Worm (Caenorhabditis elegans) whole organism, L4 larva: Measurements from ENCODE around the gene Y6G8.8.
A peak's percentile ranks its signal among the peaks of the same experiment; 100 is the strongest.

Source experiments
- F26F4.8 ChIP-seq: fragments of 200-800 bp; sonication (Bioruptor generic); conservative IDR thresholded peaks from 2 replicates; pipeline ENCODE4 v1.3.6; 2022; ENCODE audit warnings: missing genetic modification characterization, missing compliant biosample characterization
- F44E2.7 ChIP-seq: fragments of 200-800 bp; sonication (Bioruptor generic); IDR thresholded peaks from 2 replicates; pipeline ENCODE4 v2.1.2; 2022; ENCODE audit warnings: missing genetic modification characterization, missing compliant biosample characterization
- Y105C5A.15 ChIP-seq: fragments of 200-800 bp; sonication (Bioruptor generic); IDR thresholded peaks from 2 replicates; pipeline ENCODE4 v1.3.6; 2022; ENCODE audit warnings: missing genetic modification characterization, missing compliant biosample characterization
- ctbp-1 ChIP-seq: fragments of 200-800 bp; sonication (Bioruptor generic); IDR thresholded peaks from 2 replicates; pipeline ENCODE4 v1.3.6; 2022; ENCODE audit warnings: missing genetic modification reagents, missing genetic modification characterization, missing compliant biosample characterization
- daf-8 ChIP-seq: fragments of 200-800 bp; sonication (Bioruptor generic); IDR thresholded peaks from 2 replicates; pipeline ENCODE4 v1.3.6; 2022; ENCODE audit warnings: missing genetic modification characterization, missing compliant biosample characterization
- dmd-6 ChIP-seq: fragments of 200-800 bp; sonication (Bioruptor generic); IDR thresholded peaks from 2 replicates; pipeline ENCODE4 v1.3.6; 2022; ENCODE audit warnings: missing genetic modification reagents, missing genetic modification characterization, missing compliant biosample characterization
- dmd-8 ChIP-seq: fragments of 200-800 bp; sonication (Bioruptor generic); IDR thresholded peaks from 2 replicates; pipeline ENCODE4 v1.3.6; 2022; ENCODE audit warnings: missing genetic modification characterization, missing compliant biosample characterization
- dmd-9 ChIP-seq: fragments of 200-800 bp; sonication (Bioruptor generic); IDR thresholded peaks from 2 replicates; pipeline ENCODE4 v1.3.6; 2022; ENCODE audit warnings: missing genetic modification reagents, missing genetic modification characterization, missing compliant biosample characterization
- dve-1 ChIP-seq: sonication (generic microtip); optimal IDR thresholded peaks from 2 replicates; lab custom pipeline; 2017; ENCODE audit warnings: antibody characterized with exemption, mild to moderate bottlenecking, missing genetic modification characterization, missing compliant biosample characterization; ENCODE audit not compliant: insufficient read depth
- fos-1 ChIP-seq: fragments of 150-350 bp; optimal IDR thresholded peaks from 2 replicates; lab custom pipeline; 2014; ENCODE audit warnings: missing biosample characterization, missing genetic modification characterization
- hif-1 ChIP-seq, 2 experiments: sonication (generic microtip); optimal IDR thresholded peaks; 2 replicates each; lab custom pipeline; 2016 to 2017; ENCODE audit warnings: missing compliant biosample characterization in 2 of 2, missing genetic modification characterization in 2 of 2, missing genetic modification reagents in 2 of 2, missing genotype in 2 of 2, mild to moderate bottlenecking in 1 of 2
- hlh-30 ChIP-seq: sonication (generic microtip); optimal IDR thresholded peaks from 2 replicates; lab custom pipeline; 2017; ENCODE audit warnings: antibody characterized with exemption, mild to moderate bottlenecking, missing genetic modification characterization, missing compliant biosample characterization; ENCODE audit not compliant: insufficient read depth
- hmg-1.1 ChIP-seq: fragments of 200-800 bp; sonication (Bioruptor generic); IDR thresholded peaks from 2 replicates; pipeline ENCODE4 v1.3.6; 2022; ENCODE audit warnings: missing genetic modification reagents, missing genetic modification characterization, missing compliant biosample characterization
- lin-29 ChIP-seq: fragments of 200-800 bp; sonication (Bioruptor generic); IDR thresholded peaks from 2 replicates; pipeline ENCODE4 v1.3.6; 2022; ENCODE audit warnings: missing genetic modification reagents, missing genetic modification characterization, missing compliant biosample characterization
- lin-38 ChIP-seq: fragments of 200-800 bp; sonication (Bioruptor generic); IDR thresholded peaks from 2 replicates; pipeline ENCODE4 v1.3.6; 2022; ENCODE audit warnings: missing genetic modification reagents, missing genetic modification characterization, missing compliant biosample characterization
- lir-3 ChIP-seq: sonication (generic microtip); optimal IDR thresholded peaks from 2 replicates; lab custom pipeline; 2016; ENCODE audit warnings: mild to moderate bottlenecking, missing genetic modification characterization, missing compliant biosample characterization
- lsy-2 ChIP-seq, 2 experiments: fragments of 150-350 bp in 1 of 2; sonication (generic microtip) in 1 of 2; optimal IDR thresholded peaks; 2 replicates each; lab custom pipeline; 2014 to 2017; ENCODE audit warnings: missing biosample characterization in 2 of 2, missing genetic modification characterization in 2 of 2
- mdl-1 ChIP-seq, 2 experiments: fragments of 150-350 bp in 1 of 2; sonication (generic microtip) in 1 of 2; optimal IDR thresholded peaks; 2 replicates each; lab custom pipeline; 2014 to 2017; ENCODE audit warnings: missing biosample characterization in 2 of 2, missing genetic modification characterization in 2 of 2
- mxl-3 ChIP-seq: fragments of 200-800 bp; sonication (Bioruptor generic); optimal IDR thresholded peaks from 2 replicates; lab custom pipeline; 2018; ENCODE audit warnings: mild to moderate bottlenecking, missing genetic modification characterization, missing compliant biosample characterization
- nhr-28 ChIP-seq: fragments of 150-350 bp; optimal IDR thresholded peaks from 2 replicates; lab custom pipeline; 2014; ENCODE audit warnings: missing biosample characterization, missing genetic modification characterization
- nhr-48 ChIP-seq: sonication (generic microtip); optimal IDR thresholded peaks from 2 replicates; lab custom pipeline; 2016; ENCODE audit warnings: mild to moderate bottlenecking, missing genetic modification characterization, missing compliant biosample characterization
- nhr-6 ChIP-seq: fragments of 150-350 bp; optimal IDR thresholded peaks from 2 replicates; lab custom pipeline; 2014; ENCODE audit warnings: missing biosample characterization, missing genetic modification characterization
- nhr-76 ChIP-seq: fragments of 150-350 bp; optimal IDR thresholded peaks from 2 replicates; lab custom pipeline; 2014; ENCODE audit warnings: missing biosample characterization, missing genetic modification characterization
- php-3 ChIP-seq: fragments of 200-800 bp; sonication (Bioruptor generic); IDR thresholded peaks from 2 replicates; pipeline ENCODE4 v1.3.6; 2022; ENCODE audit warnings: missing genetic modification reagents, missing genetic modification characterization, missing compliant biosample characterization
- pqm-1 ChIP-seq: sonication (generic microtip); optimal IDR thresholded peaks from 2 replicates; lab custom pipeline; 2017; ENCODE audit warnings: missing biosample characterization, missing genetic modification characterization
- saeg-2 ChIP-seq: fragments of 200-800 bp; sonication (Bioruptor generic); IDR thresholded peaks from 2 replicates; pipeline ENCODE4 v1.3.6; 2022; ENCODE audit warnings: missing genetic modification reagents, missing genetic modification characterization, missing compliant biosample characterization
- set-16 ChIP-seq: fragments of 200-800 bp; sonication (Bioruptor generic); IDR thresholded peaks from 2 replicates; pipeline ENCODE4 v1.3.6; 2022; ENCODE audit warnings: missing genetic modification reagents, missing genetic modification characterization, missing compliant biosample characterization
- snpc-4 ChIP-seq: fragments of 150-350 bp; optimal IDR thresholded peaks from 2 replicates; lab custom pipeline; 2014; ENCODE audit warnings: missing biosample characterization, missing genetic modification characterization
- spr-3 ChIP-seq: fragments of 200-800 bp; sonication (Bioruptor generic); optimal IDR thresholded peaks from 2 replicates; lab custom pipeline; 2018; ENCODE audit warnings: mild to moderate bottlenecking, missing genetic modification characterization, missing compliant biosample characterization
- tag-97 ChIP-seq: fragments of 200-800 bp; sonication (Bioruptor generic); IDR thresholded peaks from 2 replicates; pipeline ENCODE4 v1.3.6; 2022; ENCODE audit warnings: missing genetic modification characterization, missing compliant biosample characterization
- tra-1 ChIP-seq: fragments of 200-800 bp; sonication (Bioruptor generic); IDR thresholded peaks from 2 replicates; pipeline ENCODE4 v1.3.6; 2022; ENCODE audit warnings: missing genetic modification reagents, missing genetic modification characterization, missing compliant biosample characterization
- unc-130 ChIP-seq: sonication (generic microtip); optimal IDR thresholded peaks from 2 replicates; lab custom pipeline; 2016; ENCODE audit warnings: missing genetic modification reagents, missing genetic modification characterization, missing compliant biosample characterization
- unc-62 ChIP-seq, 3 experiments: fragments of 150-350 bp in 1 of 3; sonication (generic microtip); optimal IDR thresholded peaks in 2 of 3; peaks in 1 of 3; 1 replicate in 1 of 3; 2 replicates in 2 of 3; lab custom pipeline; 2014 to 2017; ENCODE audit warnings: missing biosample characterization in 3 of 3, missing genetic modification characterization in 3 of 3, missing genetic modification reagents in 3 of 3, missing genotype in 1 of 3
- vab-7 ChIP-seq: fragments of 200-800 bp; sonication (Bioruptor generic); IDR thresholded peaks from 2 replicates; pipeline ENCODE4 v1.3.6; 2022; ENCODE audit warnings: missing genetic modification reagents, missing genetic modification characterization, missing compliant biosample characterization
- zfp-3 ChIP-seq: fragments of 200-800 bp; sonication (Bioruptor generic); conservative IDR thresholded peaks from 2 replicates; pipeline ENCODE4 v1.3.6; 2022; ENCODE audit warnings: missing genetic modification reagents, missing genetic modification characterization, missing compliant biosample characterization
- zip-2 ChIP-seq: fragments of 150-350 bp; optimal IDR thresholded peaks from 2 replicates; lab custom pipeline; 2014; ENCODE audit warnings: missing biosample characterization, missing genetic modification characterization
- ztf-11 ChIP-seq: fragments of 150-350 bp; optimal IDR thresholded peaks from 2 replicates; lab custom pipeline; 2014; ENCODE audit warnings: missing biosample characterization, missing genetic modification characterization

Gene Y6G8.8

DNA sequence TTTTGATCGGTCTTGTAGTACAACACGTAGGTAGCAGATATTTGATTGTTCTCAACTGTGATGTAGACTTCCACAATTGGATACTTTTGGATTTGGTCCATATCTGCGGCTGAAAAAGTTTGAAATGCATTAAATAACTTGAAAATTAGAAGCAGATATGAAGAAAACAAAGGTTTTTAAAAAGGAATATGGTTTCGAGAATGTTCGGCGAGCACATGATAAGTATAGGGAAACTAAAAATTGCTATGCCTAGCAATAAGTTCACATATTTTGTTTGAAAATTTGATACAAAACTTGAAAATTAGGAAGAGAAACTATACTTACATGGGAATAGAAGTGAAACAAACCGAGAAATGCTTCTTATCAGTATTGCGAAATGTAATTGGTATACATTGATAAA lies 4.8 kb upstream of the Y6G8.8 start, which contains the start of gene Y6G8.5:
Y6G8.5 (minus strand) TSS at position 101 of the 400 bp plus-strand sequence.
- TF ChIP-seq pqm-1 (tag; lab: Kevin White, UChicago): peak; percentile 64
- no peak for TF ChIP-seq nhr-48 (tag; lab: Kevin White, UChicago)
- TF ChIP-seq, all 104 proteins: peak for 1

DNA sequence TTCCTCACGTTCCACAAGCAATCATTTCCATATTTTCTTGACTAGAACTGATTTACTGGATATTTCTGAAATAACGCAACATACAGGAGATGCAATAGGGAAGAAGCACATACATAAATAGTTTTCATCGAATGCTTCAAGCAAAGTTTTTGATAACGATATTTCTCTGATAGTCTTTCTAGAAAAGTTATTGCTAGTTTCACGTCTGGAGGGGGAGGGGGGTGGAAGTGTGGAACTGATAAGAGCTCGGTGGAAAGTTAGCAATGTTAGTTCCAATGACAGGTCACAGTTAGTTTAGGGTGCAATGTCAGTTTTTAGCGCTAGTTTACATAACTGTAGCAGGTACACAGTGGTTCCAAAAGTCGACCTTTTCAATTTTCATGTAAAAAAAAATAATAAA lies 3.6 kb upstream of the Y6G8.8 start, which contains the start of gene Y6G8.6:
Y6G8.6 (minus strand) TSS at position 98 of the 400 bp plus-strand sequence.
- TF ChIP-seq daf-8 (no peak), nhr-28 (tag; lab: Kevin White, UChicago) (peak; percentile 53), spr-3 (GFP tag; lab: Kevin White, UChicago) (no peak), php-3 (GFP tag; lab: Robert Waterston, UW) (0 out of 2 replicates have a peak, but pooled peaks have one; percentile 42), pqm-1 (tag; lab: Kevin White, UChicago) (peak; percentile 51)

DNA sequence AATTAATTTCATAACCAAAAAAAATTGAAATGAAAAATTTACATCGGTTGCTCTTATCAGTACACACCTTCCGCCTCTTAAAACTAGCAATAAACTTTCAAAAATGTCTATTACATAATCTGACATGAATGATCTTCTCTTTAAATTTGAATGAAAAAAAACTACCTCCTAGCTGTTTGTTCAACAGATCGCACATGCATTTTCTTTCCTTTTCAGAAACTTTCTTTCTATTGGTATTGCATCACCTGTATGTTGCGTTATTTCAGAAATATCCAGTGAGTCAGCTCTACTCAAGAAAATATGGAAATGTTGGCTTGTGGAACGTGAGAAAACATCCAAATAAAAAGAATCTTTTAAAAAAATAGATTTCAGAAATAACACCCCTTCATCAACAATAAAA lies 2.9 kb downstream of the Y6G8.8 start, which contains the start of gene F57G4.1:
F57G4.1 (plus strand) TSS at position 301 of the 400 bp plus-strand sequence.
- TF ChIP-seq fos-1 (tag; lab: Kevin White, UChicago) (no peak), hif-1 (tag; optimal IDR thresholded peaks at IDR 0.05; lab: Kevin White, UChicago) (no peak), ctbp-1 (GFP tag; lab: Robert Waterston, UW) (no peak), lir-3 (no peak), ztf-11 (tag; lab: Kevin White, UChicago) (no peak), F44E2.7 (no peak)

DNA sequence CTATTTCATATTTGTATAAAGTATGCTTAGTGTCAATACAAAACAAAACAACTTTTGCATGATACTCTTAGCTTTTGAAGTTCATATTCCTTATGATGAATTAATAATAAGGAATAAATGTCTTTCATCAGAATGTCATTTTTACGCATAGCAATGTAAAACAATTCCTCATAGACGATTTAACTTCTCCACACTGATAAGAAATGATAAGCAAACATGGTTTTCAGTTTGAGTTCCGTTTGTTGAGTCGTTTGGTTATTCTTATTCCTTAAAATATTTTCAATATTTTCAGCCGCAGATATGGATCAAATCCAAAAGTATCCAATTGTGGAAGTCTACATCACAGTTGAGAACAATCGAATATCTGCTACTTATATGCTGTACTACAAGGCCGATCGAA lies 4.5 kb downstream of the Y6G8.8 start, which contains the start of gene F57G4.11:
F57G4.11 (plus strand) TSS at position 301 of the 400 bp plus-strand sequence.
- TF ChIP-seq dmd-6 (no peak), set-16 (GFP tag; lab: Robert Waterston, UW) (no peak), nhr-76 (tag; lab: Kevin White, UChicago) (no peak), nhr-28 (tag; lab: Kevin White, UChicago) (no peak), lin-29 (GFP tag; lab: Robert Waterston, UW) (no peak), lin-38 (no peak), lir-3 (no peak), unc-62 (GFP tag; optimal IDR thresholded peaks at IDR 0.05 in 1 of 2; lab: Kevin White, UChicago) (no peak), unc-62 (tag; optimal IDR thresholded peaks at IDR 0.05; lab: Kevin White, UChicago) (no peak)
- TF ChIP-seq, all 104 proteins: peak for 0

DNA sequence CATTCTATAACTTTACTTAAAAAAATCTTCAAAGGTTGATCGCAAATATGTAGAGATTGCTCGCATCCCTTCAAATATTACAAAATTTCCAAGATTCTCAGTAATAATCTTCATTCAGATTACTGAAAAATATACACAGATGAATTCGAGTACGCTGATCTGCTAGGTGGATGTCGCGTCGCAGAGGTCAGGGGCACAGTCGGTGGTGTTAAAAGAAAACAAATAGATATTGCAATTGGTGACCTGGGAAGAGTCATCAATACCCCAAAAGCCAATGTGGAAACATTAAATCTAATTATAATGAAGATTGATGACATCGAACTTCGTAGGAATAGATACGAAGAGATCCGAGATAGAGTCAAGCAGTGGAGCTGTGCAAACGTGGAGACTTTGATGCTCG lies 8.2 kb downstream of the Y6G8.8 start, which contains the start of gene F57G4.10:
F57G4.10 (plus strand) TSS at position 301 of the 400 bp plus-strand sequence.
- no peak for TF ChIP-seq lsy-2 (tag; optimal IDR thresholded peaks at IDR 0.05; lab: Kevin White, UChicago)
- no peak for TF ChIP-seq vab-7
- no peak for TF ChIP-seq hif-1 (tag; optimal IDR thresholded peaks at IDR 0.05; lab: Kevin White, UChicago)
- TF ChIP-seq, all 104 proteins: peak for 0

DNA sequence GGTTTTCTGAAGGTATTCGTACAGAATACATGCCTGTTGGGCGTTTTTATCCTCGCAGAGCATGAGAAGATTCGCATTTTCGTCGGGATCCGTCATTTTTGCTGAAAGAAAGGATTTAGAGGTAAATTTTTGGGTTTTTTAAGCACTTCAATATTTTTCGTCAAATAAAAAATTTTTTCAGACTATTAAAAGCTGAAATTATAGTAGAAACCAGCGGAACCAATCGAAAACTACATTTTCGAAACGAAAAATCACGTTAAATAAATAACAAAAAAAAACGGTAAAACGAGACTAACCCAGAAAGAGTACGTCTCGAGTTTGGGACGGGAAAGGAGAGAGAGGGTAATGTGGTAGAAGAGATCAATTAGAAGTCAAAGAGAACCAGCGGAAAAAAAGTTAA lies 30.1 kb downstream of the Y6G8.8 start, which contains the start of gene fbxa-192:
fbxa-192 (minus strand) TSS at position 101 of the 400 bp plus-strand sequence.
- TF ChIP-seq tag-97 (GFP tag; lab: Robert Waterston, UW): no peak
- TF ChIP-seq nhr-48 (tag; lab: Kevin White, UChicago): no peak
- TF ChIP-seq Y105C5A.15 (GFP tag; lab: Robert Waterston, UW): no peak
- no peak for TF ChIP-seq vab-7
- TF ChIP-seq saeg-2 (GFP tag; lab: Robert Waterston, UW): no peak
- no peak for TF ChIP-seq spr-3 (GFP tag; lab: Kevin White, UChicago)
- TF ChIP-seq dmd-9 (GFP tag; lab: Robert Waterston, UW): no peak
- TF ChIP-seq, all 104 proteins: peak for 0

DNA sequence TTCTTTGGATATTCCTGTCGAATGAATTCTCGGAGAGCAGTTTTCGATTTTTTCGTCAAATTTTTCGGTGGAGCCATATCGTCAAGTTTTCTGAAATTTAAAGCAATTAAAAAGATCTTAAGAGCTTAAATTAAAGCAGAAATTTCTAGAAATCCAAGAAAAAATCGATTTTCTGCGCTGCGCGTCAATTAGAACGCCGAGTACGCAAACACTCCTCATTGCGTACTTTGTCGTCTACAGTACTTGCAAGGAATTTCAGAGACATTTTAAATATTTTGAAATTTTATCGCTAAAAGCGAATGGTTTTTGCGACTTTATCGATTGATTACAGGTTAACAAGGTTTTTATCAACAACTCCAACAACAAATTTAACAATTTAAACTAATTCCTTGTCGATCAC lies 34.8 kb downstream of the Y6G8.8 start:
- no peak for TF ChIP-seq dmd-6
- TF ChIP-seq unc-130 (GFP tag; lab: Kevin White, UChicago): no peak
- no peak for TF ChIP-seq F26F4.8 (GFP tag; lab: Robert Waterston, UW)
- no peak for TF ChIP-seq daf-8
- no peak for TF ChIP-seq dmd-8 (GFP tag; lab: Robert Waterston, UW)
- TF ChIP-seq dve-1 (tag; lab: Kevin White, UChicago): no peak
- no peak for TF ChIP-seq hlh-30 (tag; lab: Kevin White, UChicago)
- no peak for TF ChIP-seq zfp-3 (GFP tag; lab: Robert Waterston, UW)
- TF ChIP-seq lsy-2 (tag; optimal IDR thresholded peaks at IDR 0.05; lab: Kevin White, UChicago): no peak
- no peak for TF ChIP-seq snpc-4
- no peak for TF ChIP-seq mxl-3 (GFP tag; lab: Kevin White, UChicago)
- TF ChIP-seq tra-1 (GFP tag; lab: Robert Waterston, UW): no peak
- no peak for TF ChIP-seq nhr-6 (tag; lab: Kevin White, UChicago)
- no peak for TF ChIP-seq nhr-48 (tag; lab: Kevin White, UChicago)
- TF ChIP-seq hmg-1.1 (GFP tag; lab: Robert Waterston, UW): no peak
- TF ChIP-seq mdl-1 (tag; optimal IDR thresholded peaks at IDR 0.05; lab: Kevin White, UChicago): no peak
- no peak for TF ChIP-seq zip-2 (tag; lab: Kevin White, UChicago)
